Fruit fly (Drosophila melanogaster): Measurements from ENCODE around the gene msi.

msi gene

DNA sequence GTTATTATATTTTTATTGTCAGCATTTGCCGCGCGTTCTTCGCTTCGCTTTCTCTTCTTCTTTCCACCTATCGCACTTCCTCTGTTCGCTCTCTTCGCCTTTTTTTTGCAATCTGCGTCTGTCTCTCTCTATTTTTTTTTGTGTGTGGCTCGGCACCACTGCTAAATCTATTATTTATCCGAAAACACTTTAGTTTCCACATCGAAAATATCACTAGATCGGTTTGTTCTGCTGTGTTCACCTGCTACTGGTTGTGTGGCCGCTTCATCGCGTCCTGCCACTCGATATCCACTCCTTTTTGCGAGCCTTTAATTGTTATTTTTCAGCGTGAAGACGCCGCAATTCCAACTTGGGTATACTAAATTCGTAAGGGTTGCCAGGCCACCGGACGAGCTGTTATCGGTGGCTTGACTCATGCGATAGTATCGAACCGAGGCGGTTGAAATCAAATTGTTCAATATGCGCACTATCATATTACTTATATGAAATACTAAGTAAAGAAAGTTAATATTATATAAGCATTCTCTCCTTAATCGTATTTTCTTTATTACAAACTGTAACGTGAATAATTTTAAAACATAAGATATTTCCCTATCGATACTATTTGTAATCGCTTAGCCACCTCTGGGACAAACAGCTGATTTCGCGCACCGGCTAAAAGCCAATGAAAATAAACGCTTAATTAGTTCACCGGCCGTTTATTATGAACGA is 33.3 kb upstream of the msi start, which contains the start of the genes XNP, CG42488 and CG5116 (continued):
- TF ChIP-seq CG14441 (GFP tag; IDR thresholded peaks at IDR 0.05): 0 out of 2 replicates have a peak, but pooled peaks have one; percentile 24
- TF ChIP-seq CG17385 (GFP tag; optimal IDR thresholded peaks at IDR 0.05): peak; percentile 92
- peak; percentile 48 for TF ChIP-seq dmrt11E (tag; optimal IDR thresholded peaks at IDR 0.05)
- peak; percentile 74 for TF ChIP-seq stwl (tag; optimal IDR thresholded peaks at IDR 0.05)
- no peak for TF ChIP-seq Gsc (GFP tag; IDR thresholded peaks at IDR 0.05)
- peak; percentile 66 for TF ChIP-seq CG13424 (tag; optimal IDR thresholded peaks at IDR 0.05)
- no peak for TF ChIP-seq Rx (GFP tag; IDR thresholded peaks at IDR 0.05)
- TF ChIP-seq pita (GFP tag; optimal IDR thresholded peaks at IDR 0.05): no peak
- peak; percentile 65 for TF ChIP-seq CG1832 (GFP tag; optimal IDR thresholded peaks at IDR 0.05)
- TF ChIP-seq ftz-f1 (GFP tag; optimal IDR thresholded peaks at IDR 0.05): peak; percentile 23
- no peak for TF ChIP-seq fd3F (GFP tag; optimal IDR thresholded peaks at IDR 0.05)
- peak; percentile 27 for TF ChIP-seq az2 (GFP tag; optimal IDR thresholded peaks at IDR 0.05)
- TF ChIP-seq CG4424 (GFP tag; optimal IDR thresholded peaks at IDR 0.05): peak; percentile 60
- TF ChIP-seq sim (GFP tag; IDR thresholded peaks at IDR 0.05): no peak
- TF ChIP-seq Fer3 (tag; optimal IDR thresholded peaks at IDR 0.05): peak; percentile 45
- TF ChIP-seq gsb-n (tag; optimal IDR thresholded peaks at IDR 0.05): peak; percentile 44
- peak; percentile 19 for TF ChIP-seq CrebB (tag; optimal IDR thresholded peaks at IDR 0.05)
- peak; percentile 52 for TF ChIP-seq Dad (GFP tag; optimal IDR thresholded peaks at IDR 0.05)
- peak; percentile 72 for TF ChIP-seq CG10543 (GFP tag; optimal IDR thresholded peaks at IDR 0.05)
- peak; percentile 97 for TF ChIP-seq Bgb (GFP tag; IDR thresholded peaks at IDR 0.05; ENCODE audit: partially characterized antibody)
- TF ChIP-seq chif (GFP tag; optimal IDR thresholded peaks at IDR 0.05): peak in 1 of 2 experiments; percentile 25
- TF ChIP-seq twi (tag; optimal IDR thresholded peaks at IDR 0.05): peak; percentile 44
- TF ChIP-seq Pdp1 (GFP tag; optimal IDR thresholded peaks at IDR 0.05): peak in 1 of 2 experiments; percentile 43
- TF ChIP-seq ap (GFP tag; IDR thresholded peaks at IDR 0.05): no peak
- peak; percentile 86 for TF ChIP-seq Vsx1 (GFP tag; optimal IDR thresholded peaks at IDR 0.05)
- peak; percentile 4 for TF ChIP-seq fd96Cb (tag; optimal IDR thresholded peaks at IDR 0.05)
- TF ChIP-seq lilli (GFP tag; optimal IDR thresholded peaks at IDR 0.05): peak; percentile 76
- TF ChIP-seq nom (GFP tag; optimal IDR thresholded peaks at IDR 0.05): peak; percentile 94
- no peak for TF ChIP-seq Lim3 (GFP tag; IDR thresholded peaks at IDR 0.05)
- TF ChIP-seq Lhr (GFP tag; optimal IDR thresholded peaks at IDR 0.05): no peak
- TF ChIP-seq CG8290 (GFP tag; optimal IDR thresholded peaks at IDR 0.05): no peak
- TF ChIP-seq CG8290 (tag; optimal IDR thresholded peaks at IDR 0.05): no peak
- TF ChIP-seq Doc3 (GFP tag; IDR thresholded peaks at IDR 0.05; ENCODE audit: partially characterized antibody): peak; percentile 100
- TF ChIP-seq CG17359 (tag; optimal IDR thresholded peaks at IDR 0.05): no peak
- TF ChIP-seq al (GFP tag; IDR thresholded peaks at IDR 0.05): peak; percentile 69
- TF ChIP-seq CkIIα-i1 (GFP tag; IDR thresholded peaks at IDR 0.05): no peak
- peak; percentile 68 for TF ChIP-seq CG3281 (GFP tag; optimal IDR thresholded peaks at IDR 0.05)
- no peak for TF ChIP-seq otp (GFP tag; IDR thresholded peaks at IDR 0.05)
- TF ChIP-seq psq (GFP tag; optimal IDR thresholded peaks at IDR 0.05): peak; percentile 85
- TF ChIP-seq CG17328 (GFP tag; IDR thresholded peaks at IDR 0.05): peak; percentile 37; the same call in 1 of the 2 replicates
- TF ChIP-seq gcm (GFP tag; optimal IDR thresholded peaks at IDR 0.05): no peak
- peak; percentile 43 for TF ChIP-seq scrt (GFP tag; optimal IDR thresholded peaks at IDR 0.05)
- peak; percentile 99 for TF ChIP-seq CG34224 (GFP tag; IDR thresholded peaks at IDR 0.05; ENCODE audit: partially characterized antibody)
- no peak for TF ChIP-seq eve (GFP tag; optimal IDR thresholded peaks at IDR 0.05)
- peak; percentile 73 for TF ChIP-seq CG9817 (tag; optimal IDR thresholded peaks at IDR 0.05)
- TF ChIP-seq jumu (GFP tag; optimal IDR thresholded peaks at IDR 0.05): peak; percentile 5
- no peak for TF ChIP-seq nau (GFP tag; optimal IDR thresholded peaks at IDR 0.05)
- peak; percentile 26 for TF ChIP-seq CG13624 (GFP tag; optimal IDR thresholded peaks at IDR 0.05)
- no peak for TF ChIP-seq cwo (GFP tag; optimal IDR thresholded peaks at IDR 0.05)
